Worm (Caenorhabditis elegans): ENCODE measurements around the gene T09A12.1.

The T09A12.1 gene

DNA sequence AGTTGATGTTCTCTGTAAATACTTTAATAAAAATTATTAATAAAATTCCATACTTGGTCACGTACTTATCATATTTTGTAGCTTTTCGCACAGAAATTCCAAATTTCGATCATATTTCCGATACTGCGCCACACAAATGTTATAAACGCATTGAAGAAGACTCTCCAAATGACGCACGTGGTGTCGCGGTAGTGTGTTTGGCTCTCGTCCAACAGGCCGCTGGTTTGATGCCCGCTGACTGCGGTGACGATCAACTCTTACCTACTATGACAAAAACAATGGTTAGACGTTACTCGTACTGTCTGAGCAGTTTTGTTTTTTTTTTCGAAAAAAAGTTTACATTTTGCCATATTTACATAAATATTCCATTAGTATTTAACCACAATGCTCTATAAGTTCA lies 8.6 kb downstream of the T09A12.1 start:
- TF ChIP-seq sdz-12 (GFP tag; optimal IDR thresholded peaks at IDR 0.05), result peak; percentile 83
- no peak for TF ChIP-seq ama-1 (optimal IDR thresholded peaks at IDR 0.05)
- no peak for TF ChIP-seq tag-97 (GFP tag; IDR thresholded peaks at IDR 0.05)
- peak; percentile 56 for TF ChIP-seq F10B5.3 (tag; optimal IDR thresholded peaks at IDR 0.05)
- TF ChIP-seq dmd-8 (GFP tag; IDR thresholded peaks at IDR 0.05), result peak; percentile 97
- peak; percentile 72 for TF ChIP-seq rbr-2 (tag; optimal IDR thresholded peaks at IDR 0.05)
- peak; percentile 55 for TF ChIP-seq nhr-111 (GFP tag; optimal IDR thresholded peaks at IDR 0.05)
- TF ChIP-seq zfp-2 (tag; optimal IDR thresholded peaks at IDR 0.05), result peak; percentile 56
- peak; percentile 79 for TF ChIP-seq lin-13 (GFP tag; optimal IDR thresholded peaks at IDR 0.05)
- no peak for TF ChIP-seq Y75B8A.6 (GFP tag; IDR thresholded peaks at IDR 0.05)
- TF ChIP-seq set-16 (GFP tag; IDR thresholded peaks at IDR 0.05), result no peak
- TF ChIP-seq spr-1 (tag; optimal IDR thresholded peaks at IDR 0.05), result peak; percentile 68
- no peak for TF ChIP-seq nhr-10 (tag; optimal IDR thresholded peaks at IDR 0.05)
- peak; percentile 33 for TF ChIP-seq F37D6.2 (tag; optimal IDR thresholded peaks at IDR 0.05)
- TF ChIP-seq ceh-20 (GFP tag; IDR thresholded peaks at IDR 0.05), result peak; percentile 81; the same call in 1 of the 2 replicates
- TF ChIP-seq hif-1 (tag; optimal IDR thresholded peaks at IDR 0.05), result peak in 1 of 2 experiments; percentile 54
- peak; percentile 58 for TF ChIP-seq spr-3 (GFP tag; optimal IDR thresholded peaks at IDR 0.05)
- TF ChIP-seq pha-4 (GFP tag; IDR thresholded peaks at IDR 0.05), result peak; percentile 95
- no peak for TF ChIP-seq pha-4 (tag; optimal IDR thresholded peaks at IDR 0.05)
- peak; percentile 24 for TF ChIP-seq nhr-28 (tag; optimal IDR thresholded peaks at IDR 0.05)
- peak; percentile 60; the same call in 1 of the 2 replicates for TF ChIP-seq madf-9 (GFP tag; conservative IDR thresholded peaks at IDR 0.05)
- no peak for TF ChIP-seq lin-15B (tag; optimal IDR thresholded peaks at IDR 0.05)
- no peak for TF ChIP-seq nhr-11 (tag; optimal IDR thresholded peaks at IDR 0.05)
- TF ChIP-seq snpc-1.2 (GFP tag; IDR thresholded peaks at IDR 0.05), result peak; percentile 93; the same call in 1 of the 2 replicates
- TF ChIP-seq dmd-9 (GFP tag; IDR thresholded peaks at IDR 0.05), result 0 out of 2 replicates have a peak, but pooled peaks have one; percentile 49
- TF ChIP-seq nhr-102 (tag; optimal IDR thresholded peaks at IDR 0.05), result peak; percentile 84
- no peak for TF ChIP-seq attf-4 (tag; optimal IDR thresholded peaks at IDR 0.05)
- no peak for TF ChIP-seq lin-29 (GFP tag; IDR thresholded peaks at IDR 0.05)
- peak; percentile 25 for TF ChIP-seq zip-2 (tag; optimal IDR thresholded peaks at IDR 0.05)
- no peak for TF ChIP-seq nhr-25 (tag; optimal IDR thresholded peaks at IDR 0.05; ENCODE audit: borderline replicate concordance, insufficient read depth)
- TF ChIP-seq saeg-2 (GFP tag; IDR thresholded peaks at IDR 0.05), result 0 out of 2 replicates have a peak, but pooled peaks have one; percentile 54
- TF ChIP-seq lsy-2 (tag; optimal IDR thresholded peaks at IDR 0.05), result peak in 1 of 2 experiments; percentile 67
- no peak for TF ChIP-seq ztf-11 (tag; optimal IDR thresholded peaks at IDR 0.05)
- peak; percentile 6 for TF ChIP-seq nhr-77 (tag; optimal IDR thresholded peaks at IDR 0.05)
- peak; percentile 83; the same call in 1 of the 2 replicates for TF ChIP-seq D1046.2 (GFP tag; IDR thresholded peaks at IDR 0.05)
- no peak for TF ChIP-seq ZK546.5 (tag; optimal IDR thresholded peaks at IDR 0.05)
- no peak; the same call in 1 of the 2 replicates for TF ChIP-seq egl-43 (GFP tag; IDR thresholded peaks at IDR 0.05)
- TF ChIP-seq ceh-62 (tag; optimal IDR thresholded peaks at IDR 0.05), result no peak
- TF ChIP-seq ces-1 (GFP tag; optimal IDR thresholded peaks at IDR 0.05), result no peak
- TF ChIP-seq nhr-48 (tag; optimal IDR thresholded peaks at IDR 0.05), result peak; percentile 70
- TF ChIP-seq nhr-42 (GFP tag; IDR thresholded peaks at IDR 0.05), result peak; percentile 79; the same call in 1 of the 2 replicates
- no peak for TF ChIP-seq mes-2 (tag; optimal IDR thresholded peaks at IDR 0.05; ENCODE audit: poor library complexity, severe bottlenecking)
- TF ChIP-seq skn-1 (tag; optimal IDR thresholded peaks at IDR 0.05), result no peak
- no peak for TF ChIP-seq unc-62 (GFP tag; optimal IDR thresholded peaks at IDR 0.05 in 1 of 2)
- no peak for TF ChIP-seq unc-62 (tag; optimal IDR thresholded peaks at IDR 0.05)
- peak; percentile 80 for TF ChIP-seq T26A8.4 (GFP tag; IDR thresholded peaks at IDR 0.05)
- no peak for TF ChIP-seq unc-39 (tag; optimal IDR thresholded peaks at IDR 0.05)
- peak; percentile 83 for TF ChIP-seq lin-38 (GFP tag; IDR thresholded peaks at IDR 0.05)
- TF ChIP-seq ceh-32 (tag; optimal IDR thresholded peaks at IDR 0.05; ENCODE audit: poor library complexity), result no peak
- 0 out of 2 replicates have a peak, but pooled peaks have one; percentile 59 for TF ChIP-seq ZK337.2 (GFP tag; IDR thresholded peaks at IDR 0.05)
- peak; percentile 79 for TF ChIP-seq duxl-1 (tag; optimal IDR thresholded peaks at IDR 0.05; ENCODE audit: poor library complexity)
